Fruit fly (Drosophila melanogaster) whole organism, adult: Measurements from ENCODE around the gene CG11409.

Experiments used
- CG11617 ChIP-seq: fragments of 200-800 bp; sonication (Bioruptor generic); optimal IDR thresholded peaks from 2 replicates; lab custom pipeline; 2017; ENCODE audit warnings: mild to moderate bottlenecking, missing biosample characterization, missing genetic modification reagents, missing genetic modification characterization
- CG12768 ChIP-seq: fragments of 200-800 bp; sonication (Bioruptor generic); optimal IDR thresholded peaks from 2 replicates; lab custom pipeline; 2017; ENCODE audit warnings: missing biosample characterization, missing genetic modification characterization, mild to moderate bottlenecking, moderate library complexity, missing genetic modification reagents
- CG14711 ChIP-seq: fragments of 200-800 bp; sonication (Bioruptor generic); optimal IDR thresholded peaks from 2 replicates; lab custom pipeline; 2018; ENCODE audit warnings: missing biosample characterization, mild to moderate bottlenecking, missing genetic modification characterization, moderate library complexity
- CG1620 ChIP-seq: fragments of 200-800 bp; sonication (Bioruptor generic); optimal IDR thresholded peaks from 2 replicates; lab custom pipeline; 2016; ENCODE audit warnings: missing biosample characterization, missing genetic modification characterization
- CG33017 ChIP-seq: fragments of 200-800 bp; sonication (Bioruptor generic); optimal IDR thresholded peaks from 2 replicates; lab custom pipeline; 2018; ENCODE audit warnings: missing biosample characterization, mild to moderate bottlenecking, missing genetic modification characterization, moderate library complexity
- CG5204 ChIP-seq: fragments of 200-800 bp; sonication (Bioruptor generic); optimal IDR thresholded peaks from 2 replicates; lab custom pipeline; 2016; ENCODE audit warnings: missing biosample characterization, missing genetic modification characterization
- CG7045 ChIP-seq: fragments of 200-800 bp; sonication (Bioruptor generic); optimal IDR thresholded peaks from 2 replicates; lab custom pipeline; 2017; ENCODE audit warnings: missing biosample characterization, mild to moderate bottlenecking, missing genetic modification characterization
- CG7101 ChIP-seq: fragments of 200-800 bp; sonication (Bioruptor generic); optimal IDR thresholded peaks from 2 replicates; lab custom pipeline; 2018; ENCODE audit warnings: missing biosample characterization, mild to moderate bottlenecking, missing genetic modification characterization, moderate library complexity
- Clk ChIP-seq: fragments of 200-800 bp; sonication (Bioruptor generic); optimal IDR thresholded peaks from 2 replicates; lab custom pipeline; 2017; ENCODE audit warnings: missing biosample characterization, missing genetic modification characterization
- Crg-1 ChIP-seq: fragments of 200-800 bp; sonication (Bioruptor generic); optimal IDR thresholded peaks from 2 replicates; lab custom pipeline; 2016; ENCODE audit warnings: missing biosample characterization, missing genetic modification characterization
- Hr96 ChIP-seq: fragments of 200-800 bp; sonication (Bioruptor generic); optimal IDR thresholded peaks from 2 replicates; lab custom pipeline; 2016; ENCODE audit warnings: missing biosample characterization, missing genetic modification characterization
- Mnt ChIP-seq: fragments of 200-800 bp; sonication (Bioruptor generic); optimal IDR thresholded peaks from 2 replicates; lab custom pipeline; 2016; ENCODE audit warnings: missing biosample characterization, mild to moderate bottlenecking, missing genetic modification characterization
- bab1 ChIP-seq: fragments of 200-800 bp; sonication (Bioruptor generic); optimal IDR thresholded peaks from 3 replicates; lab custom pipeline; 2019; ENCODE audit warnings: missing biosample characterization, mild to moderate bottlenecking, missing genetic modification characterization, moderate library complexity
- cic ChIP-seq: fragments of 200-800 bp; sonication (Bioruptor generic); optimal IDR thresholded peaks from 2 replicates; lab custom pipeline; 2017; ENCODE audit warnings: missing biosample characterization, mild to moderate bottlenecking, missing genetic modification characterization, moderate library complexity
- cnc ChIP-seq, 2 experiments: fragments of >200 bp; optimal IDR thresholded peaks; 2 replicates each; lab custom pipeline; 2017
- kay ChIP-seq: fragments of 200-800 bp; sonication (Bioruptor generic); peaks from one replicate; lab custom pipeline; 2016; ENCODE audit warnings: missing biosample characterization, missing genetic modification characterization, borderline replicate concordance
- ovo ChIP-seq: fragments of 200-800 bp; sonication (Bioruptor generic); optimal IDR thresholded peaks from 2 replicates; lab custom pipeline; 2016; ENCODE audit warnings: missing biosample characterization, missing genetic modification characterization
- pad ChIP-seq: fragments of 200-800 bp; sonication (Bioruptor generic); optimal IDR thresholded peaks from 3 replicates; lab custom pipeline; 2017; ENCODE audit warnings: missing biosample characterization, missing genetic modification characterization, mild to moderate bottlenecking, moderate library complexity, missing genetic modification reagents
- tj ChIP-seq: fragments of 200-800 bp; sonication (Bioruptor generic); optimal IDR thresholded peaks from 3 replicates; lab custom pipeline; 2017; ENCODE audit warnings: missing biosample characterization, mild to moderate bottlenecking, missing genetic modification characterization, moderate library complexity
- toe ChIP-seq: fragments of 200-800 bp; sonication (Bioruptor generic); optimal IDR thresholded peaks from 2 replicates; lab custom pipeline; 2016; ENCODE audit warnings: missing biosample characterization, missing genetic modification characterization

CG11409 gene

dm6 chrX:1380350-1381060 lies 39.1 kb upstream of the CG11409 start, which contains the start of the genes CG3719 and CG32813:
Gene CG3719 (minus strand): TSS chrX:1380480.
Gene CG32813 (plus strand): TSS chrX:1380914.
- TF ChIP-seq CG11617 (peak; percentile 14), cic (GFP tag; lab: Kevin White, UChicago) (no peak), bab1 (GFP tag; lab: Kevin White, UChicago) (peak; percentile 43), Crg-1 (GFP tag; lab: Kevin White, UChicago) (peak; percentile 82), Mnt (GFP tag; lab: Kevin White, UChicago) (peak; percentile 52), CG7101 (tag; lab: Kevin White, UChicago) (peak; percentile 44), Clk (GFP tag; lab: Kevin White, UChicago) (no peak), tj (GFP tag; lab: Kevin White, UChicago) (peak; percentile 21), pad (peak; percentile 51), CG14711 (tag; lab: Kevin White, UChicago) (peak; percentile 41), CG1620 (GFP tag; lab: Kevin White, UChicago) (peak; percentile 73), ovo (GFP tag; lab: Kevin White, UChicago) (no peak), cnc (optimal IDR thresholded peaks at IDR 0.05; lab: Kevin White, UChicago) (no peak)

dm6 chrX:1379692-1380349 lies 38.4 kb upstream of the CG11409 start:
- TF ChIP-seq CG1620 (GFP tag; lab: Kevin White, UChicago), result no peak
- peak in 1 of 2 experiments; percentile 11 for TF ChIP-seq cnc (optimal IDR thresholded peaks at IDR 0.05; lab: Kevin White, UChicago)

dm6 chrX:1375265-1375958 lies 34.0 kb upstream of the CG11409 start, which contains the start of gene AMPKalpha:
Gene AMPKalpha (plus strand): TSS chrX:1375536.
- no peak for TF ChIP-seq CG7045 (GFP tag; lab: Kevin White, UChicago)
- TF ChIP-seq CG12768 (GFP tag; lab: Kevin White, UChicago), result no peak
- no peak for TF ChIP-seq Crg-1 (GFP tag; lab: Kevin White, UChicago)
- no peak for TF ChIP-seq toe (GFP tag; lab: Kevin White, UChicago)
- no peak for TF ChIP-seq Mnt (GFP tag; lab: Kevin White, UChicago)
- TF ChIP-seq cic (GFP tag; lab: Kevin White, UChicago), result peak; percentile 33
- TF ChIP-seq bab1 (GFP tag; lab: Kevin White, UChicago), result peak; percentile 41
- no peak for TF ChIP-seq CG5204 (GFP tag; lab: Kevin White, UChicago)
- peak; percentile 75 for TF ChIP-seq tj (GFP tag; lab: Kevin White, UChicago)
- no peak for TF ChIP-seq kay

- TF ChIP-seq CG12768 (GFP tag; lab: Kevin White, UChicago) (no peak), CG5204 (GFP tag; lab: Kevin White, UChicago) (no peak), CG11617 (no peak), pad (no peak), CG1620 (GFP tag; lab: Kevin White, UChicago) (no peak)
These were observed 31.3 kb upstream of the CG11409 start for dm6 chrX:1372667-1373066.

- TF ChIP-seq Clk (GFP tag; lab: Kevin White, UChicago) (no peak), kay (no peak), CG7101 (tag; lab: Kevin White, UChicago) (peak; percentile 53), Crg-1 (GFP tag; lab: Kevin White, UChicago) (peak; percentile 50), CG11617 (peak; percentile 20), Mnt (GFP tag; lab: Kevin White, UChicago) (peak; percentile 31), ovo (GFP tag; lab: Kevin White, UChicago) (no peak), CG12768 (GFP tag; lab: Kevin White, UChicago) (no peak), cnc (optimal IDR thresholded peaks at IDR 0.05; lab: Kevin White, UChicago) (no peak), cic (GFP tag; lab: Kevin White, UChicago) (no peak), bab1 (GFP tag; lab: Kevin White, UChicago) (peak; percentile 57), CG5204 (GFP tag; lab: Kevin White, UChicago) (no peak), pad (no peak), tj (GFP tag; lab: Kevin White, UChicago) (peak; percentile 62), Hr96 (GFP tag; lab: Kevin White, UChicago) (no peak), toe (GFP tag; lab: Kevin White, UChicago) (no peak), CG1620 (GFP tag; lab: Kevin White, UChicago) (no peak), CG14711 (tag; lab: Kevin White, UChicago) (peak; percentile 24), CG7045 (GFP tag; lab: Kevin White, UChicago) (no peak), CG33017 (tag; lab: Kevin White, UChicago) (no peak)
These were observed 28.9 kb upstream of the CG11409 start, which contains the start of gene ssx for dm6 chrX:1370104-1370802. Gene ssx (plus strand): TSS chrX:1370580.
